Worm (Caenorhabditis elegans) whole organism, L2 larva: ENCODE data around the gene spig-5.
A peak's percentile ranks its signal among the peaks of the same experiment; 100 is the strongest.

Source experiments
- C34F6.9 ChIP-seq: fragments of 150-350 bp; optimal IDR thresholded peaks from 2 replicates; lab custom pipeline; 2014; ENCODE audit warnings: missing biosample characterization, missing genetic modification characterization
- F13H6.1 ChIP-seq: sonication (generic microtip); optimal IDR thresholded peaks from 2 replicates; lab custom pipeline; 2016; ENCODE audit warnings: missing genetic modification characterization, missing compliant biosample characterization
- R02D3.7 ChIP-seq: fragments of 150-350 bp; optimal IDR thresholded peaks from 2 replicates; lab custom pipeline; 2014; ENCODE audit warnings: missing biosample characterization, missing genetic modification characterization
- Y55F3AM.14 ChIP-seq: fragments of 200-800 bp; sonication (Bioruptor generic); optimal IDR thresholded peaks from 2 replicates; lab custom pipeline; 2018; ENCODE audit warnings: mild to moderate bottlenecking, missing genetic modification characterization, missing compliant biosample characterization
- ZK546.5 ChIP-seq: sonication (generic microtip); optimal IDR thresholded peaks from 2 replicates; lab custom pipeline; 2017; ENCODE audit warnings: missing biosample characterization, missing genetic modification characterization
- alr-1 ChIP-seq: fragments of 150-350 bp; optimal IDR thresholded peaks from 2 replicates; lab custom pipeline; 2014; ENCODE audit warnings: missing biosample characterization, missing genetic modification characterization
- aly-2 ChIP-seq: fragments of 150-350 bp; optimal IDR thresholded peaks from 2 replicates; lab custom pipeline; 2014; ENCODE audit warnings: missing biosample characterization, missing genetic modification characterization
- ama-1 ChIP-seq: fragments of 150-350 bp; optimal IDR thresholded peaks from 2 replicates; lab custom pipeline; 2018; ENCODE audit warnings: inconsistent platforms
- blmp-1 ChIP-seq: sonication (generic microtip); optimal IDR thresholded peaks from 2 replicates; lab custom pipeline; 2017; ENCODE audit warnings: missing genetic modification characterization, mild to moderate bottlenecking, missing compliant biosample characterization, antibody characterized with exemption, moderate library complexity; ENCODE audit not compliant: insufficient read depth
- ceh-16 ChIP-seq: fragments of 150-350 bp; optimal IDR thresholded peaks from 2 replicates; lab custom pipeline; 2014; ENCODE audit warnings: missing biosample characterization, missing genetic modification characterization
- ceh-82 ChIP-seq: fragments of 150-350 bp; optimal IDR thresholded peaks from 2 replicates; lab custom pipeline; 2014; ENCODE audit warnings: missing biosample characterization, missing genetic modification characterization
- crh-2 ChIP-seq: sonication (generic microtip); optimal IDR thresholded peaks from 2 replicates; lab custom pipeline; 2017; ENCODE audit warnings: missing biosample characterization, missing genetic modification characterization
- dmd-4 ChIP-seq: sonication (generic microtip); optimal IDR thresholded peaks from 2 replicates; lab custom pipeline; 2017; ENCODE audit warnings: missing biosample characterization, missing genetic modification characterization
- egl-27 ChIP-seq: sonication (generic microtip); optimal IDR thresholded peaks from 3 replicates; lab custom pipeline; 2017; ENCODE audit warnings: missing biosample characterization, missing genetic modification reagents, missing genetic modification characterization
- elt-1 ChIP-seq: fragments of 150-350 bp; optimal IDR thresholded peaks from 2 replicates; lab custom pipeline; 2014; ENCODE audit warnings: missing biosample characterization, missing genetic modification characterization
- elt-3 ChIP-seq: sonication (generic microtip); optimal IDR thresholded peaks from 2 replicates; lab custom pipeline; 2017; ENCODE audit warnings: missing biosample characterization, missing genetic modification characterization
- fos-1 ChIP-seq: fragments of 150-350 bp; optimal IDR thresholded peaks from 2 replicates; lab custom pipeline; 2014; ENCODE audit warnings: missing biosample characterization, missing genetic modification characterization
- gmeb-1 ChIP-seq: fragments of 150-350 bp; optimal IDR thresholded peaks from 2 replicates; lab custom pipeline; 2014; ENCODE audit warnings: missing biosample characterization, missing genetic modification characterization
- lin-11 ChIP-seq: fragments of 150-350 bp; sonication (generic microtip); optimal IDR thresholded peaks from 2 replicates; lab custom pipeline; 2014; ENCODE audit warnings: missing biosample characterization, missing genetic modification characterization, inconsistent platforms, mixed read lengths
- lin-13 ChIP-seq: fragments of 150-350 bp; optimal IDR thresholded peaks from 2 replicates; lab custom pipeline; 2014; ENCODE audit warnings: missing biosample characterization, missing genetic modification reagents, missing genetic modification characterization
- lin-39 ChIP-seq: fragments of 150-350 bp; optimal IDR thresholded peaks from 2 replicates; lab custom pipeline; 2014; ENCODE audit warnings: missing biosample characterization, missing genetic modification reagents, missing genetic modification characterization
- lsy-2 ChIP-seq, 2 experiments: fragments of 150-350 bp in 1 of 2; sonication (generic microtip) in 1 of 2; optimal IDR thresholded peaks; 2 replicates each; lab custom pipeline; 2014 to 2017; ENCODE audit warnings: missing biosample characterization in 2 of 2, missing genetic modification characterization in 2 of 2
- mab-5 ChIP-seq: fragments of 150-350 bp; optimal IDR thresholded peaks from 2 replicates; lab custom pipeline; 2014; ENCODE audit warnings: missing biosample characterization, missing genetic modification characterization
- mbf-1 ChIP-seq: sonication (generic microtip); optimal IDR thresholded peaks from 2 replicates; lab custom pipeline; 2017; ENCODE audit warnings: missing biosample characterization, missing genetic modification characterization
- mdl-1 ChIP-seq, 2 experiments: fragments of 150-350 bp in 1 of 2; sonication (generic microtip) in 1 of 2; optimal IDR thresholded peaks; 2 replicates each; lab custom pipeline; 2017; ENCODE audit warnings: missing biosample characterization in 2 of 2, missing genetic modification characterization in 2 of 2
- nhr-10 ChIP-seq: sonication (generic microtip); optimal IDR thresholded peaks from 2 replicates; lab custom pipeline; 2017; ENCODE audit warnings: missing biosample characterization, missing genetic modification characterization
- nhr-11 ChIP-seq: fragments of 150-350 bp; optimal IDR thresholded peaks from 2 replicates; lab custom pipeline; 2014; ENCODE audit warnings: missing biosample characterization, missing genetic modification characterization
- nhr-12 ChIP-seq: fragments of 150-350 bp; optimal IDR thresholded peaks from 2 replicates; lab custom pipeline; 2014; ENCODE audit warnings: missing biosample characterization, missing genetic modification characterization
- nhr-129 ChIP-seq: fragments of 150-350 bp; optimal IDR thresholded peaks from 2 replicates; lab custom pipeline; 2014; ENCODE audit warnings: missing biosample characterization, missing genetic modification characterization
- nhr-21 ChIP-seq: fragments of 150-350 bp; optimal IDR thresholded peaks from 2 replicates; lab custom pipeline; 2014; ENCODE audit warnings: missing biosample characterization, missing genetic modification characterization
- nhr-23 ChIP-seq: fragments of 150-350 bp; optimal IDR thresholded peaks from 2 replicates; lab custom pipeline; 2014; ENCODE audit warnings: missing biosample characterization, missing genetic modification reagents, missing genetic modification characterization
- nhr-237 ChIP-seq: fragments of 150-350 bp; optimal IDR thresholded peaks from 2 replicates; lab custom pipeline; 2014; ENCODE audit warnings: missing biosample characterization, missing genetic modification characterization
- nhr-25 ChIP-seq: fragments of 150-350 bp; sonication (generic microtip); optimal IDR thresholded peaks from 3 replicates; lab custom pipeline; 2014; ENCODE audit warnings: missing biosample characterization, missing genetic modification characterization
- nhr-6 ChIP-seq: fragments of 150-350 bp; optimal IDR thresholded peaks from 2 replicates; lab custom pipeline; 2014; ENCODE audit warnings: missing biosample characterization, missing genetic modification characterization
- nhr-77 ChIP-seq: fragments of 150-350 bp; optimal IDR thresholded peaks from 2 replicates; lab custom pipeline; 2014; ENCODE audit warnings: missing biosample characterization, missing genetic modification characterization
- peb-1 ChIP-seq: fragments of 150-350 bp; optimal IDR thresholded peaks from 2 replicates; lab custom pipeline; 2014; ENCODE audit warnings: missing biosample characterization, missing genetic modification characterization
- sem-4 ChIP-seq: fragments of 150-350 bp; optimal IDR thresholded peaks from 2 replicates; lab custom pipeline; 2014; ENCODE audit warnings: missing biosample characterization, missing genetic modification reagents, missing genetic modification characterization
- skn-1 ChIP-seq: sonication (generic microtip); optimal IDR thresholded peaks from 2 replicates; lab custom pipeline; 2017; ENCODE audit warnings: missing biosample characterization, missing genetic modification characterization
- sma-3 ChIP-seq: sonication (generic microtip); optimal IDR thresholded peaks from 2 replicates; lab custom pipeline; 2016; ENCODE audit warnings: missing genetic modification reagents, missing genetic modification characterization, missing compliant biosample characterization
- sma-9 ChIP-seq, 2 experiments: fragments of 150-350 bp in 1 of 2; sonication (generic microtip) in 1 of 2; optimal IDR thresholded peaks; 2 replicates each; lab custom pipeline; 2014 to 2016; ENCODE audit warnings: missing genetic modification characterization in 2 of 2, mild to moderate bottlenecking in 1 of 2, missing biosample characterization in 1 of 2, missing compliant biosample characterization in 1 of 2, missing genetic modification reagents in 1 of 2, moderate library complexity in 1 of 2
- snpc-4 ChIP-seq: fragments of 150-350 bp; optimal IDR thresholded peaks from 2 replicates; lab custom pipeline; 2014; ENCODE audit warnings: missing biosample characterization, missing genetic modification characterization
- unc-39 ChIP-seq: fragments of 150-350 bp; optimal IDR thresholded peaks from 2 replicates; lab custom pipeline; 2014; ENCODE audit warnings: missing biosample characterization, missing genetic modification characterization
- unc-55 ChIP-seq: fragments of 150-350 bp; sonication (generic microtip); optimal IDR thresholded peaks from 3 replicates; lab custom pipeline; 2014; ENCODE audit warnings: missing biosample characterization, missing genetic modification reagents, missing genetic modification characterization
- unc-62 ChIP-seq: fragments of 150-350 bp; optimal IDR thresholded peaks from 2 replicates; lab custom pipeline; 2014; ENCODE audit warnings: missing biosample characterization, missing genetic modification reagents, missing genetic modification characterization
- zag-1 ChIP-seq: fragments of 150-350 bp; optimal IDR thresholded peaks from 2 replicates; lab custom pipeline; 2014; ENCODE audit warnings: missing biosample characterization, missing genetic modification characterization
- ztf-1 ChIP-seq: fragments of 200-800 bp; sonication (Bioruptor generic); conservative IDR thresholded peaks from 2 replicates; pipeline ENCODE4 v1.3.6; 2022; ENCODE audit warnings: missing genetic modification characterization, missing compliant biosample characterization
- ztf-11 ChIP-seq: sonication (generic microtip); optimal IDR thresholded peaks from 2 replicates; lab custom pipeline; 2017; ENCODE audit warnings: missing biosample characterization, missing genetic modification characterization
- ztf-4 ChIP-seq: fragments of 150-350 bp; optimal IDR thresholded peaks from 2 replicates; lab custom pipeline; 2014; ENCODE audit warnings: missing biosample characterization, missing genetic modification characterization

spig-5 gene

ce11 chrV:14354258-14354877 is 46.1 kb downstream of the spig-5 start, which contains the start of gene Y49A3A.3 (continued):
- TF ChIP-seq ztf-4 (tag; lab: Kevin White, UChicago) (no peak), Y55F3AM.14 (GFP tag; lab: Kevin White, UChicago) (peak; percentile 62), nhr-23 (no peak), ZK546.5 (tag; lab: Kevin White, UChicago) (no peak), peb-1 (no peak), nhr-77 (tag; lab: Kevin White, UChicago) (no peak), ztf-1 (GFP tag; lab: Robert Waterston, UW) (no peak), egl-27 (tag; lab: Kevin White, UChicago) (no peak)

ce11 chrV:14355738-14356368 is 47.6 kb downstream of the spig-5 start, which contains the start of gene cyn-1:
cyn-1 (plus strand) TSS chrV:14356076.
- TF ChIP-seq nhr-237 (tag; lab: Kevin White, UChicago): no peak
- TF ChIP-seq fos-1 (tag; lab: Kevin White, UChicago): peak; percentile 48
- TF ChIP-seq lin-11 (tag; lab: Kevin White, UChicago): peak; percentile 15
- no peak for TF ChIP-seq mbf-1 (tag; lab: Kevin White, UChicago)
- TF ChIP-seq zag-1 (tag; lab: Kevin White, UChicago): no peak
- TF ChIP-seq mdl-1 (tag; optimal IDR thresholded peaks at IDR 0.05; lab: Kevin White, UChicago): peak in 1 of 2 experiments; percentile 26
- TF ChIP-seq aly-2 (tag; lab: Kevin White, UChicago): no peak
- TF ChIP-seq ztf-4 (tag; lab: Kevin White, UChicago): no peak
- TF ChIP-seq unc-39 (tag; lab: Kevin White, UChicago): no peak
- peak; percentile 88 for TF ChIP-seq unc-55 (GFP tag; lab: Kevin White, UChicago)
- no peak for TF ChIP-seq Y55F3AM.14 (GFP tag; lab: Kevin White, UChicago)
- TF ChIP-seq nhr-10 (tag; lab: Kevin White, UChicago): no peak
- TF ChIP-seq ztf-1 (GFP tag; lab: Robert Waterston, UW): no peak
- peak; percentile 82 for TF ChIP-seq snpc-4 (tag; lab: Kevin White, UChicago)
- TF ChIP-seq gmeb-1: peak; percentile 98
- TF ChIP-seq dmd-4 (tag; lab: Kevin White, UChicago): no peak
- no peak for TF ChIP-seq lin-39 (tag; lab: Kevin White, UChicago)
- no peak for TF ChIP-seq nhr-23
- peak; percentile 87 for TF ChIP-seq nhr-25
- TF ChIP-seq elt-3: no peak
- TF ChIP-seq sem-4 (tag; lab: Kevin White, UChicago): peak; percentile 52
- no peak for TF ChIP-seq nhr-11
- no peak for TF ChIP-seq skn-1 (tag; lab: Kevin White, UChicago)
- TF ChIP-seq ztf-11 (tag; lab: Kevin White, UChicago): no peak
- TF ChIP-seq ceh-16 (tag; lab: Kevin White, UChicago): peak; percentile 32
- TF ChIP-seq peb-1: no peak
- peak; percentile 92 for TF ChIP-seq C34F6.9 (tag; lab: Kevin White, UChicago)
- peak; percentile 81 for TF ChIP-seq lin-13
- no peak for TF ChIP-seq ZK546.5 (tag; lab: Kevin White, UChicago)
- no peak for TF ChIP-seq nhr-12 (tag; lab: Kevin White, UChicago)
- TF ChIP-seq nhr-21: peak; percentile 73
- no peak for TF ChIP-seq elt-1 (tag; lab: Kevin White, UChicago)
- TF ChIP-seq crh-2 (tag; lab: Kevin White, UChicago): peak; percentile 80
- TF ChIP-seq nhr-129 (tag; lab: Kevin White, UChicago): peak; percentile 69
- TF ChIP-seq nhr-6: no peak
- no peak for TF ChIP-seq unc-62
- peak; percentile 80 for TF ChIP-seq sma-3 (GFP tag; lab: Kevin White, UChicago)
- peak; percentile 78 for TF ChIP-seq ama-1 (lab: Kevin White, UChicago)
- no peak for TF ChIP-seq alr-1 (tag; lab: Kevin White, UChicago)
- no peak for TF ChIP-seq nhr-77 (tag; lab: Kevin White, UChicago)
- peak; percentile 81 to 93 for TF ChIP-seq lsy-2 (tag; optimal IDR thresholded peaks at IDR 0.05; lab: Kevin White, UChicago)
- peak; percentile 46 for TF ChIP-seq egl-27 (tag; lab: Kevin White, UChicago)
- no peak for TF ChIP-seq ceh-82 (tag; lab: Kevin White, UChicago)
- TF ChIP-seq sma-9 (GFP tag; optimal IDR thresholded peaks at IDR 0.05; lab: Kevin White, UChicago): peak; percentile 86
- no peak for TF ChIP-seq sma-9 (tag; optimal IDR thresholded peaks at IDR 0.05; lab: Kevin White, UChicago)
- no peak for TF ChIP-seq blmp-1 (tag; lab: Kevin White, UChicago)
- TF ChIP-seq R02D3.7: peak; percentile 49
- peak; percentile 60 for TF ChIP-seq mab-5
- peak; percentile 80 for TF ChIP-seq F13H6.1 (tag; lab: Kevin White, UChicago)
